Worm (Caenorhabditis elegans) whole organism, L1 larva: ENCODE measurements around the gene lgc-18.

Experiments
- aly-2 ChIP-seq: fragments of 150-350 bp; optimal IDR thresholded peaks from 2 replicates; lab custom pipeline; 2014; ENCODE audit warnings: missing biosample characterization, missing genetic modification characterization
- ama-1 ChIP-seq: fragments of 150-350 bp; optimal IDR thresholded peaks from 2 replicates; lab custom pipeline; 2014
- blmp-1 ChIP-seq: fragments of 150-350 bp; optimal IDR thresholded peaks from 2 replicates; lab custom pipeline; 2014; ENCODE audit warnings: missing biosample characterization, missing genetic modification characterization
- lin-15B ChIP-seq: fragments of 150-350 bp; sonication (generic microtip); optimal IDR thresholded peaks from 3 replicates; lab custom pipeline; 2014; ENCODE audit warnings: missing biosample characterization, missing genetic modification characterization
- nhr-11 ChIP-seq: fragments of 150-350 bp; optimal IDR thresholded peaks from 2 replicates; lab custom pipeline; 2014; ENCODE audit warnings: missing biosample characterization, missing genetic modification characterization
- skn-1 ChIP-seq: fragments of 150-350 bp; optimal IDR thresholded peaks from 2 replicates; lab custom pipeline; 2014; ENCODE audit warnings: missing biosample characterization, missing genetic modification characterization
- xbp-1 ChIP-seq: sonication (generic microtip); optimal IDR thresholded peaks from 2 replicates; lab custom pipeline; 2016; ENCODE audit warnings: missing genetic modification characterization, missing compliant biosample characterization
- zag-1 ChIP-seq: fragments of 150-350 bp; optimal IDR thresholded peaks from 2 replicates; lab custom pipeline; 2014; ENCODE audit warnings: missing biosample characterization, missing genetic modification characterization

DNA sequence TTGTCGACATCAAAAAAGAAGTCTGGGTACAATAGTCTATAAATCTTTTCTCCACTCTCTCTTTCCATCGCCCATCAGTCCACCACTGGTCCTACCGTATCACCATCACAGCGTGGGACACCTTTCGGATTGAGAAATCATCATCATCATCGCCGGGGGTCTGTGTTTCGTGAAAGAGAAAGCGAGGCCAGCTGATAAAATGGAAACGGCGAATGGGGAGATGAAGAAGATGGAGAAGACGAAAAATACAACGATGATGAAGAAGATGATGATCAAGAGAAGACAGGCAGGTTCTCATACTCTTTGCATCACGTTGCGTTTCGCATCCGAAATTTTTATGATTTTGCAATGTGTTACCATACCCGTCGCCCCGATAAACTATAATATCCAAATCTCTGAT, 51.0 kb downstream of the lgc-18 start:
- no peak for TF ChIP-seq aly-2 (tag; lab: Kevin White, UChicago)
- TF ChIP-seq ama-1 (lab: Kevin White, UChicago), result no peak
- TF ChIP-seq skn-1, result peak; percentile 68
- TF ChIP-seq nhr-11 (tag; lab: Kevin White, UChicago), result no peak
- TF ChIP-seq xbp-1 (tag; lab: Kevin White, UChicago), result no peak
- TF ChIP-seq lin-15B (tag; lab: Kevin White, UChicago), result no peak
- TF ChIP-seq blmp-1 (tag; lab: Kevin White, UChicago), result peak; percentile 99
- TF ChIP-seq zag-1 (tag; lab: Kevin White, UChicago), result no peak
